Worm (Caenorhabditis elegans): ENCODE measurements around the gene srx-78.

- TF ChIP-seq unc-39 (tag; optimal IDR thresholded peaks at IDR 0.05) (no peak), mab-5 (tag; optimal IDR thresholded peaks at IDR 0.05) (no peak), nhr-12 (tag; optimal IDR thresholded peaks at IDR 0.05) (no peak), sptf-1 (tag; optimal IDR thresholded peaks at IDR 0.05) (no peak), lsy-2 (tag; optimal IDR thresholded peaks at IDR 0.05) (no peak), nhr-2 (tag; optimal IDR thresholded peaks at IDR 0.05) (no peak), flh-1 (GFP tag; optimal IDR thresholded peaks at IDR 0.05) (no peak), nhr-237 (tag; optimal IDR thresholded peaks at IDR 0.05) (no peak), ceh-39 (tag; optimal IDR thresholded peaks at IDR 0.05) (no peak)
Measured at ce11 chrV:15139811-15140210, 45.0 kb downstream of the srx-78 start.
